Worm (Caenorhabditis elegans) whole organism, late embryonic: ENCODE measurements around the gene meg-1.

Experiments
- C08G9.2 ChIP-seq: sonication (generic microtip); optimal IDR thresholded peaks from 2 replicates; lab custom pipeline; 2016; ENCODE audit warnings: mild to moderate bottlenecking, missing genetic modification characterization, moderate library complexity, missing compliant biosample characterization
- C38D4.7 ChIP-seq: fragments of 200-800 bp; sonication (Bioruptor generic); optimal IDR thresholded peaks from 2 replicates; lab custom pipeline; 2018; ENCODE audit warnings: mild to moderate bottlenecking, missing genetic modification characterization, moderate library complexity, missing compliant biosample characterization
- F13H6.1 ChIP-seq: sonication (generic microtip); optimal IDR thresholded peaks from 2 replicates; lab custom pipeline; 2016; ENCODE audit warnings: missing genetic modification characterization, missing compliant biosample characterization
- K02D7.2 ChIP-seq: sonication (generic microtip); optimal IDR thresholded peaks from 2 replicates; lab custom pipeline; 2017; ENCODE audit warnings: mild to moderate bottlenecking, missing genetic modification characterization, missing compliant biosample characterization
- Y22D7AL.16 ChIP-seq: sonication (generic microtip); optimal IDR thresholded peaks from 2 replicates; lab custom pipeline; 2016; ENCODE audit warnings: missing genetic modification characterization, missing compliant biosample characterization
- ahr-1 ChIP-seq: sonication (generic microtip); optimal IDR thresholded peaks from 2 replicates; lab custom pipeline; 2016; ENCODE audit warnings: missing genetic modification characterization, missing compliant biosample characterization
- ceh-14 ChIP-seq: sonication (generic microtip); optimal IDR thresholded peaks from 2 replicates; lab custom pipeline; 2016; ENCODE audit warnings: missing genotype, missing genetic modification characterization, missing compliant biosample characterization
- ceh-19 ChIP-seq: fragments of 200-800 bp; sonication (Bioruptor generic); optimal IDR thresholded peaks from 2 replicates; lab custom pipeline; 2018; ENCODE audit warnings: mild to moderate bottlenecking, missing genetic modification characterization, missing compliant biosample characterization
- ceh-22 ChIP-seq: sonication (generic microtip); optimal IDR thresholded peaks from 2 replicates; lab custom pipeline; 2017; ENCODE audit warnings: missing biosample characterization, missing genetic modification characterization
- ceh-24 ChIP-seq: sonication (generic microtip); optimal IDR thresholded peaks from 2 replicates; lab custom pipeline; 2016; ENCODE audit warnings: mild to moderate bottlenecking, missing genetic modification characterization, missing compliant biosample characterization
- ceh-30 ChIP-seq: fragments of 150-350 bp; optimal IDR thresholded peaks from 2 replicates; lab custom pipeline; 2014; ENCODE audit warnings: missing biosample characterization, missing genetic modification characterization
- ceh-31 ChIP-seq: sonication (generic microtip); optimal IDR thresholded peaks from 2 replicates; lab custom pipeline; 2016; ENCODE audit warnings: missing genetic modification characterization, missing compliant biosample characterization
- ceh-48 ChIP-seq: sonication (generic microtip); optimal IDR thresholded peaks from 2 replicates; lab custom pipeline; 2016; ENCODE audit warnings: missing genetic modification characterization, inconsistent platforms, missing compliant biosample characterization
- ceh-6 ChIP-seq: fragments of 200-800 bp; sonication (Bioruptor generic); optimal IDR thresholded peaks from 2 replicates; lab custom pipeline; 2018; ENCODE audit warnings: mild to moderate bottlenecking, missing genetic modification characterization, missing compliant biosample characterization
- dmd-4 ChIP-seq: sonication (generic microtip); optimal IDR thresholded peaks from 2 replicates; lab custom pipeline; 2016; ENCODE audit warnings: borderline replicate concordance, missing genetic modification characterization, missing compliant biosample characterization
- fkh-6 ChIP-seq: sonication (generic microtip); optimal IDR thresholded peaks from 2 replicates; lab custom pipeline; 2016; ENCODE audit warnings: missing genetic modification characterization, missing compliant biosample characterization
- gmeb-2 ChIP-seq: sonication (generic microtip); optimal IDR thresholded peaks from 2 replicates; lab custom pipeline; 2016; ENCODE audit warnings: missing genetic modification characterization, inconsistent platforms, missing compliant biosample characterization
- hlh-13 ChIP-seq: fragments of 200-800 bp; sonication (Bioruptor generic); optimal IDR thresholded peaks from 2 replicates; lab custom pipeline; 2018; ENCODE audit warnings: mild to moderate bottlenecking, missing genetic modification characterization, missing compliant biosample characterization
- lin-11 ChIP-seq: fragments of 200-800 bp; sonication (Bioruptor generic); optimal IDR thresholded peaks from 2 replicates; lab custom pipeline; 2018; ENCODE audit warnings: mild to moderate bottlenecking, missing genetic modification characterization, missing compliant biosample characterization
- madf-2 ChIP-seq: sonication (generic microtip); optimal IDR thresholded peaks from 2 replicates; lab custom pipeline; 2017; ENCODE audit warnings: missing genetic modification characterization, missing compliant biosample characterization
- mec-3 ChIP-seq: sonication (generic microtip); optimal IDR thresholded peaks from 2 replicates; lab custom pipeline; 2016; ENCODE audit warnings: borderline replicate concordance, missing genetic modification characterization, missing compliant biosample characterization
- nhr-232 ChIP-seq: sonication (generic microtip); optimal IDR thresholded peaks from 2 replicates; lab custom pipeline; 2016; ENCODE audit warnings: missing genetic modification characterization, missing compliant biosample characterization
- npax-4 ChIP-seq: sonication (generic microtip); optimal IDR thresholded peaks from 2 replicates; lab custom pipeline; 2016; ENCODE audit warnings: missing genetic modification characterization, missing compliant biosample characterization
- odd-2 ChIP-seq: sonication (generic microtip); optimal IDR thresholded peaks from 2 replicates; lab custom pipeline; 2017; ENCODE audit warnings: antibody characterized with exemption, mild to moderate bottlenecking, missing genetic modification characterization, missing compliant biosample characterization
- pag-3 ChIP-seq: sonication (generic microtip); optimal IDR thresholded peaks from 2 replicates; lab custom pipeline; 2016; ENCODE audit warnings: missing compliant biosample characterization, missing genetic modification characterization, borderline replicate concordance
- pat-9 ChIP-seq: fragments of 200-800 bp; sonication (Bioruptor generic); optimal IDR thresholded peaks from 2 replicates; lab custom pipeline; 2018; ENCODE audit warnings: mild to moderate bottlenecking, missing genetic modification characterization, moderate library complexity, missing compliant biosample characterization
- pha-4 ChIP-seq: fragments of 150-350 bp; optimal IDR thresholded peaks from 2 replicates; lab custom pipeline; 2018; ENCODE audit warnings: missing biosample characterization, missing genetic modification reagents, missing genetic modification characterization
- ref-2 ChIP-seq: sonication (generic microtip); optimal IDR thresholded peaks from 2 replicates; lab custom pipeline; 2016; ENCODE audit warnings: missing genetic modification characterization, missing compliant biosample characterization
- rnt-1 ChIP-seq: sonication (generic microtip); optimal IDR thresholded peaks from 2 replicates; lab custom pipeline; 2016; ENCODE audit warnings: missing genetic modification characterization, missing compliant biosample characterization
- sox-2 ChIP-seq: fragments of 200-800 bp; sonication (Bioruptor generic); IDR thresholded peaks from 2 replicates; pipeline ENCODE4 v1.3.6; 2022; ENCODE audit warnings: missing genetic modification reagents, missing genetic modification characterization, missing compliant biosample characterization
- tbx-7 ChIP-seq: sonication (generic microtip); optimal IDR thresholded peaks from 2 replicates; lab custom pipeline; 2016; ENCODE audit warnings: missing genotype, missing genetic modification characterization, missing compliant biosample characterization
- ttx-3 ChIP-seq: sonication (generic microtip); optimal IDR thresholded peaks from 2 replicates; lab custom pipeline; 2016; ENCODE audit warnings: missing genetic modification reagents, missing genetic modification characterization, missing compliant biosample characterization
- unc-3 ChIP-seq, 2 experiments: fragments of 200-800 bp in 1 of 2; sonication (Bioruptor generic) in 1 of 2; sonication (generic microtip) in 1 of 2; conservative IDR thresholded peaks in 1 of 2; optimal IDR thresholded peaks in 1 of 2; 2 replicates each; pipeline versions ENCODE4 v1.3.6 to Lab custom; 2016 to 2022; ENCODE audit warnings: missing compliant biosample characterization in 2 of 2, missing genetic modification characterization in 2 of 2, missing genetic modification reagents in 1 of 2
- unc-42 ChIP-seq: sonication (generic microtip); optimal IDR thresholded peaks from 2 replicates; lab custom pipeline; 2016; ENCODE audit warnings: missing genotype, missing genetic modification characterization, missing compliant biosample characterization
- ztf-16 ChIP-seq: sonication (generic microtip); optimal IDR thresholded peaks from 2 replicates; lab custom pipeline; 2017; ENCODE audit warnings: missing genetic modification characterization, missing compliant biosample characterization

The meg-1 gene

DNA sequence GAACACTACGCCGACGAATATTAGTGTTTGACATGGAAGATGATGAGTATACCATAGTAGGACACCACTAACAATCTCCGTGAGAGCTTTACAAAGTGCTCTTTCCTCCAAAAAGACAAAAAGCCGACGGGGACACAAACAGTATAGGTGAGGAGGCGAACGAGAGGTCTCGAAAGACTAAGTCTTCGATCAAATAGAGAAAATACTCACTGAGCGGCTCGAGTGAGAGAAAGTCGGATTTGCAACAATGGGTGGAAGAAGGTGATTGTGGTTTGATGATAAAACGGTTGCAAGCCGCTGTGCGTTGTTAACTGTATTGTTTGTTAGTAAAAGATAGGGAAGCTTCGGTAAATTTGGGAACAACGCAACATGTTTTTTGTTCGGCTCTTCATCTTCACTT is 46.8 kb downstream of the meg-1 start, which contains the start of gene hlb-1:
Gene hlb-1, minus strand, starts transcription at position 101 of the 400 bp plus-strand sequence.
- no peak for TF ChIP-seq lin-11
- TF ChIP-seq fkh-6 (tag; lab: Kevin White, UChicago), result no peak
- no peak for TF ChIP-seq F13H6.1
- TF ChIP-seq npax-4 (tag; lab: Kevin White, UChicago), result no peak
- TF ChIP-seq nhr-232 (tag; lab: Kevin White, UChicago), result no peak
- no peak for TF ChIP-seq pha-4
- no peak for TF ChIP-seq madf-2
- no peak for TF ChIP-seq ceh-22 (tag; lab: Kevin White, UChicago)
- no peak for TF ChIP-seq ttx-3 (tag; lab: Kevin White, UChicago)
- no peak for TF ChIP-seq dmd-4 (tag; lab: Kevin White, UChicago)
- no peak for TF ChIP-seq tbx-7 (tag; lab: Kevin White, UChicago)
- TF ChIP-seq ceh-24 (tag; lab: Kevin White, UChicago), result no peak
- TF ChIP-seq ceh-6 (GFP tag; lab: Kevin White, UChicago), result no peak
- no peak for TF ChIP-seq K02D7.2 (tag; lab: Kevin White, UChicago)
- TF ChIP-seq pag-3 (tag; lab: Kevin White, UChicago), result no peak

DNA sequence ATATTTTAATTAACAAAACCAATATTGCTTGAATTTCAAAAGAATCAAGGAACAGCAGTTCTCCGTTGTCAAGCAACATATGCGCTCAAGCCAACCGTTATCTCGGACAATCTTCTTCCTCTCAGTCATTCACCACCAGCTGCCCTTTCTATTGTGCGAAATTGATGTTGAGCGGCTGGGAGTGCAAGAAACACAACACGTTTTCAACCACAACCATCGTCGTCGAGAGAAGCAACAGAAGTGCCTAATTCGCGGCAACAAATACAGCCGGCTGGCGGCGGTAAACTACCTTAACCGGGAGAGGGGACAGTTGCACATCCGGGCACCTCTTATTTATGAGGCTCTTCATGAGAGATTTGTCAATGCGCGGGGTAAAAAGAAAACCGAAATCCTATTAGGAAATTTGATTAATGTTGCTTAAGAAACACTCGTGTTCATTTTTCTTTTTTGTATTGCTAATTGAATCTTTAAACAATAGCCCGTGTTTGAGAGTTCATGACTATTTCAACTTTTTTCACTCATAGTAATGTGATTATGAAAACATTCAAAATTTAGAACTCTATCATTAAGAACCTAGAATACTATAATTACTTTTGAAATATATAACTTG is 47.6 kb downstream of the meg-1 start:
- TF ChIP-seq ceh-30 (tag; lab: Kevin White, UChicago) (no peak), ref-2 (peak; percentile 15), gmeb-2 (tag; lab: Kevin White, UChicago) (no peak), odd-2 (tag; lab: Kevin White, UChicago) (no peak), K02D7.2 (tag; lab: Kevin White, UChicago) (no peak), rnt-1 (tag; lab: Kevin White, UChicago) (no peak), ahr-1 (tag; lab: Kevin White, UChicago) (no peak), ceh-31 (tag; lab: Kevin White, UChicago) (peak; percentile 7), Y22D7AL.16 (tag; lab: Kevin White, UChicago) (no peak), ceh-14 (no peak), pha-4 (no peak), dmd-4 (tag; lab: Kevin White, UChicago) (no peak), ceh-22 (tag; lab: Kevin White, UChicago) (no peak), unc-42 (tag; lab: Kevin White, UChicago) (peak; percentile 79), C38D4.7 (GFP tag; lab: Kevin White, UChicago) (no peak), ceh-19 (GFP tag; lab: Kevin White, UChicago) (no peak), C08G9.2 (tag; lab: Kevin White, UChicago) (no peak)
- TF ChIP-seq, all 69 proteins: peak for 3

DNA sequence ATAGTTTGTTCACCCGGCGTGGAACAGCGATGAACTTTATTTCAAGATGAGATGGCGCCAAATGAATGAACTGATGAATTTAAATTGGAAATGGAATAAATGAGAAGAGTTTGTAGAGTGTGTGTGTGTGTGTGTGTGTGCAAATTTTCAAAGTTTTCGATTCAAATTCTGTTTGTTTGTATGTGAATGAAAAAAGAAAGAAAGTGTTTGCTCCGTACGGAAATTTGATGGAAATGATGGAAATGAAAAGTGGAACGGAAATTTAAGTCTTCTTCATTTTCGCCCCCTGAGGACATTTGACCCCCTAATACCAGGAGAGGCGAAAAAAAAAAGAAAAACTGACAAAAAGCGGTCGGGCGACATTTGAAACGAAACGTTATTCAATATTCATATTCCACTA is 51.4 kb downstream of the meg-1 start:
- TF ChIP-seq hlh-13 (GFP tag; lab: Kevin White, UChicago) (no peak), tbx-7 (tag; lab: Kevin White, UChicago) (no peak), ztf-16 (tag; lab: Kevin White, UChicago) (no peak), unc-3 (GFP tag; conservative IDR thresholded peaks at IDR 0.05; lab: Robert Waterston, UW) (no peak), unc-3 (tag; optimal IDR thresholded peaks at IDR 0.05; lab: Kevin White, UChicago) (no peak), sox-2 (no peak), ahr-1 (tag; lab: Kevin White, UChicago) (no peak), mec-3 (tag; lab: Kevin White, UChicago) (no peak), ceh-19 (GFP tag; lab: Kevin White, UChicago) (no peak), ceh-48 (tag; lab: Kevin White, UChicago) (no peak), pat-9 (tag; lab: Kevin White, UChicago) (no peak)
